Fruit fly (Drosophila melanogaster): ENCODE data around the gene Hr78.
A peak's percentile ranks its signal among the peaks of the same experiment; 100 is the strongest.

Gene Hr78

DNA sequence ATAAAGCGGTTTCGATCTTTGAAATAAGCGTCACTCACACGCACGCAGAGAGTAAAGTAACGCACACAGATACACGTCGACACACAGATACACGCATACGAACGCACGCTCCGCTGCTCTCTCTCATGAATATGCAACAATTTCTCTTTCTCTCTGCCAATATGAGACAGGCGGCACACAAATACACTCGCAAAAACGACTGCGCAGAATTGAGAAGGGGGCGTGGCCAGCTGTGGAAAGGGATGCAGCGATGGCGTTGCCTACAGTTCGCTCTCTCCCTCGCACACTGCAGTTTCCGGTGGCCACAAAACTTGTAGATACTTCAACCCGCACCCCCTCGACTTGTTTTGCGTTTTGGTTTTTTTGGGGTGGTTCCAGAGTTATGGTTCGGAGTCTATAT lies 17.7 kb downstream of the Hr78 start (continued):
- no peak for TF ChIP-seq Eip93F (GFP tag; optimal IDR thresholded peaks at IDR 0.05)
- peak; percentile 45 for TF ChIP-seq Smox (GFP tag; optimal IDR thresholded peaks at IDR 0.05)
- peak; percentile 17 for TF ChIP-seq CG11902 (GFP tag; optimal IDR thresholded peaks at IDR 0.05)
- peak; percentile 66 for TF ChIP-seq cyc (GFP tag; optimal IDR thresholded peaks at IDR 0.05)
- TF ChIP-seq spab (GFP tag; optimal IDR thresholded peaks at IDR 0.05): peak; percentile 36
- no peak for TF ChIP-seq CG8119 (GFP tag; IDR thresholded peaks at IDR 0.05)
- peak; percentile 41 for TF ChIP-seq fd59A (GFP tag; optimal IDR thresholded peaks at IDR 0.05)
- TF ChIP-seq Sox14 (GFP tag; optimal IDR thresholded peaks at IDR 0.05): peak; percentile 21
- peak; percentile 63 for TF ChIP-seq topi (GFP tag; optimal IDR thresholded peaks at IDR 0.05)
- TF ChIP-seq Hr39 (GFP tag; optimal IDR thresholded peaks at IDR 0.05): peak; percentile 65
- TF ChIP-seq dac (GFP tag; optimal IDR thresholded peaks at IDR 0.05): peak; percentile 59
- TF ChIP-seq CG15336 (GFP tag; IDR thresholded peaks at IDR 0.05): peak; percentile 54; the same call in 1 of the 2 replicates
- peak; percentile 16 for TF ChIP-seq Lpt (GFP tag; optimal IDR thresholded peaks at IDR 0.05)
- peak; percentile 43 for TF ChIP-seq CG32006 (GFP tag; optimal IDR thresholded peaks at IDR 0.05)
- TF ChIP-seq CG6792 (GFP tag; optimal IDR thresholded peaks at IDR 0.05): peak; percentile 68
- TF ChIP-seq Sox102F (GFP tag; optimal IDR thresholded peaks at IDR 0.05): peak; percentile 67

dm6 chr3L:21477866-21478265 lies 19.4 kb downstream of the Hr78 start:
- no peak for TF ChIP-seq CG11294 (GFP tag; IDR thresholded peaks at IDR 0.05)
- TF ChIP-seq fkh (GFP tag; optimal IDR thresholded peaks at IDR 0.05): peak; percentile 23

DNA sequence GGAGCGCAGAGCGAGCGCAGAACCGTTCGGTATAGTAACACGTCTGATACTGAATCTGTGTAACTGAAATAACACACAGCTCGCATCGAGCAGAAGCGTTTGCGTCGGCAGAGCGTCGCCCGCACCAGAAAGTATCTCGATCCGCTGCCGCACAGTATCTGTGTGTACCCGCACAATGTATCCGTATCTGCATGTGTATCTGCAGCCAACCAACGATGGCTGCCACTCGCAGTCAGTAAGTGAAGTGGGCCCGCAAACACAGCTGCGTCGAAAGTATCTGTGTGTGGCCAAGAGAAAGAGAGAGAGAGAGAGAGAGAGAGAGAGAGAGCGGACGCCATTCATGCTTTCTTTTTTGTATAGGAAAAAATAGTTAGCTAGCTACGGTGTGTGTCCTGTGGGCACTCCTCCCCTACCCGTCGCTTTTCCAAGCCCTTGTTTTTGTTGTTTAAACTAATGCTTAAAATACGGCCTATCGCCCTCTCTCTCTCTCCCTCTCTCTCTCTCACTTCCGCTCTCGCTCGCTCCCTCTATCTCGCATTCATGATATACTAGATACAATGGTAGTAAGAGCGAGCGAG lies 20.8 kb downstream of the Hr78 start, which contains the start of gene croc:
croc (minus strand) TSS at position 51 of the 578 bp plus-strand sequence.
- TF ChIP-seq CG31627 (GFP tag; optimal IDR thresholded peaks at IDR 0.05): no peak
- TF ChIP-seq spab (GFP tag; optimal IDR thresholded peaks at IDR 0.05): no peak
- TF ChIP-seq Hr38 (GFP tag; optimal IDR thresholded peaks at IDR 0.05): no peak
- TF ChIP-seq CG1621 (tag; optimal IDR thresholded peaks at IDR 0.05): no peak
- TF ChIP-seq CG6792 (GFP tag; optimal IDR thresholded peaks at IDR 0.05): no peak
- TF ChIP-seq vri (GFP tag; optimal IDR thresholded peaks at IDR 0.05): no peak
- TF ChIP-seq CG6854 (GFP tag; optimal IDR thresholded peaks at IDR 0.05): no peak
- no peak for TF ChIP-seq CG6276 (GFP tag; optimal IDR thresholded peaks at IDR 0.05)
- TF ChIP-seq CG10631 (GFP tag; optimal IDR thresholded peaks at IDR 0.05): no peak
- TF ChIP-seq CG16779 (tag; optimal IDR thresholded peaks at IDR 0.05): no peak
- peak; percentile 75 for TF ChIP-seq fkh (GFP tag; optimal IDR thresholded peaks at IDR 0.05)
- TF ChIP-seq dsx (GFP tag; optimal IDR thresholded peaks at IDR 0.05; ENCODE audit: poor library complexity, severe bottlenecking): peak; percentile 66
- TF ChIP-seq eg (GFP tag; IDR thresholded peaks at IDR 0.05): no peak

dm6 chr3L:21471895-21472294 lies 25.4 kb downstream of the Hr78 start:
- no peak for TF ChIP-seq CG11762 (GFP tag; optimal IDR thresholded peaks at IDR 0.05; ENCODE audit: insufficient read depth)
- TF ChIP-seq fkh (GFP tag; optimal IDR thresholded peaks at IDR 0.05): peak; percentile 1
- TF ChIP-seq CG11902 (GFP tag; optimal IDR thresholded peaks at IDR 0.05): no peak
- no peak for TF ChIP-seq CG1621 (tag; optimal IDR thresholded peaks at IDR 0.05)
- TF ChIP-seq CG6808 (GFP tag; optimal IDR thresholded peaks at IDR 0.05): no peak

dm6 chr3L:21465261-21466112 lies 31.8 kb downstream of the Hr78 start:
- TF ChIP-seq Ets21C (GFP tag; optimal IDR thresholded peaks at IDR 0.05): no peak
- TF ChIP-seq CG31627 (GFP tag; optimal IDR thresholded peaks at IDR 0.05): no peak
- TF ChIP-seq CG6276 (GFP tag; optimal IDR thresholded peaks at IDR 0.05): no peak
- TF ChIP-seq CG6792 (GFP tag; optimal IDR thresholded peaks at IDR 0.05): no peak
- no peak for TF ChIP-seq CG3032 (tag; optimal IDR thresholded peaks at IDR 0.05)
- no peak for TF ChIP-seq dsx (GFP tag; optimal IDR thresholded peaks at IDR 0.05; ENCODE audit: poor library complexity, severe bottlenecking)

All from whole organism, prepupa.